Fruit fly (Drosophila melanogaster): ENCODE measurements around the gene mRpL22.

Gene mRpL22

DNA sequence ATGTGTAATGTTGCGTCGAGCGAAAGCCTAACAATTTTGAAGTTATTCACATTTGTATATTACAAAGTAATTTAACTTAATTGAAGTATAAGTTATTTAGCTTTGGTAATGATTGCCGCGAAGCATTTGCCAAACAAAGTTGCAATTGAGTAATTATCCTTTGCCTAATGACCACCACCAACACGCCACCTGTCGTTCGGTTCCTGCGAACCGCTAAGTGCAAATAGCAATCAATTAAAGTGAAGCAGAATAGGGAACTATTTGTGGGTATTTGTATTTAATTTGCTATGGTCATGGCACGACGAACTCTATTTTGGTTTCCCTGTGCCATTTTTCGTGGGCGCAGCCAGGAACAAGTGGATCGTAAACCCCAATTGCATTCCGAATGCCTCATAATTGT, 36.9 kb downstream of the mRpL22 start:
- TF ChIP-seq tj (GFP tag; optimal IDR thresholded peaks at IDR 0.05) = no peak
- TF ChIP-seq Crg-1 (GFP tag; optimal IDR thresholded peaks at IDR 0.05) = no peak
- TF ChIP-seq Clk (GFP tag; optimal IDR thresholded peaks at IDR 0.05) = no peak
- no peak for TF ChIP-seq pad (GFP tag; optimal IDR thresholded peaks at IDR 0.05)
- no peak for TF ChIP-seq ovo (GFP tag; optimal IDR thresholded peaks at IDR 0.05)
- no peak for TF ChIP-seq CG12768 (GFP tag; optimal IDR thresholded peaks at IDR 0.05)
- no peak for TF ChIP-seq bab1 (GFP tag; optimal IDR thresholded peaks at IDR 0.05)

DNA sequence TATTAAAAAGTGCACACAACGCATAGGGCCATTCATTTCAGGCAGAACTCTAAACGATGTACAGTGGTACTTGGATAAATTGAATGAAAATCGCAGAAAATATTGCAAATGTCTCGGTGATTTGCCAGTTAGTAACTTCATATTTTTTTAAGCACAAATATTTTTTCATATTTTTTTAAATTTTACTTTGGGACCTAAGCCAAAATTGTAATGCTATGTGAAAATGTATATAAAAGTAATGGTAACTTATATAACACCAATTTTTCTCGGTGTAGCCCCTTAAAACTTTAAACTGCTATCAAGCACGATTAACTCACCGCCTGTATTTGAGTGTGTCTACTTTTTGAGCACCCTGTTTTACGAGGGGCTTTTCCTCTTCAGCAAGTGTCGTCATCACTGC, 37.5 kb downstream of the mRpL22 start:
- TF ChIP-seq bab1 (GFP tag; optimal IDR thresholded peaks at IDR 0.05) (peak; percentile 23), CG11617 (GFP tag; optimal IDR thresholded peaks at IDR 0.05) (no peak), CG14711 (tag; optimal IDR thresholded peaks at IDR 0.05) (no peak)

DNA sequence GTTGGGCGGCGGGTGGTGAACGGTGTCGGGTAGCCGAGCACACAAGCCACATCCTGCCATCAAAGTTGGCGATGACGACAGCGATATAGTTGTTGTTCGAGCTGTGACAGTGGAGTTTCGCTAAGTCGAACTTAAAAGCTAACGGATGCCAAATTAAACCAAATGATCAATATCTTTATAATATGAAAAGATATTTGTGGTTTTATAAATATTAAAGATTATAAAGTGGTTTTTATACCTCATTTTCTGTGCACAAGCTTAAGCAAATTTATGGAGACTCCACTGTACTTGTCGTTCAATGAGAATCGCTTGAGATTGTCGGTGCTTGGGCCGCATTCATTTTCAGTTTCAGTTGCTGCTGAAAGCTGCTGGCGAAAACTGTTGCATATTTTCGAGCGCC, 38.3 kb downstream of the mRpL22 start:
- TF ChIP-seq tj (GFP tag; optimal IDR thresholded peaks at IDR 0.05) (no peak), pad (GFP tag; optimal IDR thresholded peaks at IDR 0.05) (no peak), bab1 (GFP tag; optimal IDR thresholded peaks at IDR 0.05) (peak; percentile 2), CG14711 (tag; optimal IDR thresholded peaks at IDR 0.05) (peak; percentile 21), Crg-1 (GFP tag; optimal IDR thresholded peaks at IDR 0.05) (no peak), CG11617 (GFP tag; optimal IDR thresholded peaks at IDR 0.05) (no peak)

DNA sequence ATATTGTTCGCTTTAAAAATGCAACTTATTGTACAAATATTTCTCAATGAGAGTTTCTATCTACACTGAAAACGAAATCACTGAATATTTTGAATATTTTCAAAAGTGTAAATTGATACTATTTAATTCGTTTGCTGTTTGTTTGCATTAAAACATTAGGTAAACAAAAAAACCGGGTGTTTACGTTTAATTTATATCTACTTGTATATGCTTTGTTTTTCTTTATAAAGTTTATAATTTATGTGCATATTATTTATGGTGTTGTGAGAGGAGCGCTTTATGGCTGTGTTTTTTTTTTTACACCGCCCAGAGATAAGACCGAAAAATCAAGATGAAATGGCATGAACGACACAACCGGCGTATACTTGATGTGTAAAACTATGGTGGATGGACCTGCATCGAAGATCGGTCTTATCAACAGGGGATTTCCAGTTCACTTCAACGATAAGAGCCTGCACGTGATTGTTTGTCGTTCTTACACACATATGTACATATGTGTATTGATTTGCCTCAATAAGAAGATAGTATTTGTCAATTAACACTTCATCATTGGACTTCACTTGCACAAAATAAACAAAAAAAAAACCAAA, 45.8 kb downstream of the mRpL22 start:
- TF ChIP-seq pad (GFP tag; optimal IDR thresholded peaks at IDR 0.05) (no peak), CG14711 (tag; optimal IDR thresholded peaks at IDR 0.05) (peak; percentile 55), toe (GFP tag; optimal IDR thresholded peaks at IDR 0.05) (no peak), cic (GFP tag; optimal IDR thresholded peaks at IDR 0.05) (peak; percentile 8), Mnt (GFP tag; optimal IDR thresholded peaks at IDR 0.05) (no peak), CG33017 (tag; optimal IDR thresholded peaks at IDR 0.05) (no peak)

DNA sequence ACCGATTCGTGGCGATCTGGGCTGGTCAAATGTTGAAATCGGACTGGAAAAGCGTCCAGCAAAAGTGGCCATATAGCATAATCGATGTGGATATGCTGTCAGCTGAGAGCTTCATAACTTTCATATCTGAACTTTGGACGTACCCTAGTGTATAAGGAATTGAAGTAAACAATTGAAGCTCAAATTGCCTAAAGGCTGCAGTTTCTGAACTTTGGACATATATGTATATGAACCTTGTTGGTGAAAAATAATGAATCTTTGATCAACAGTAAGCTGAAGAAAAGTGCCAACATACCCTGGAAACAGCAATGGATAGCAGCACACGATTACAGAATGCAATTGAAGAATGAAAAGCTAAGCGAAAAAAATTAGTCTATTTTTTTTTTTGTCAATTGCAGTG, 46.3 kb downstream of the mRpL22 start:
- no peak for TF ChIP-seq CG12768 (GFP tag; optimal IDR thresholded peaks at IDR 0.05)
- TF ChIP-seq pad (GFP tag; optimal IDR thresholded peaks at IDR 0.05) = no peak
- peak; percentile 7 for TF ChIP-seq CG1620 (GFP tag; optimal IDR thresholded peaks at IDR 0.05)
- TF ChIP-seq Mnt (GFP tag; optimal IDR thresholded peaks at IDR 0.05) = no peak
- TF ChIP-seq Hr96 (GFP tag; optimal IDR thresholded peaks at IDR 0.05) = no peak
- TF ChIP-seq CG11617 (GFP tag; optimal IDR thresholded peaks at IDR 0.05) = no peak
- TF ChIP-seq ovo (GFP tag; optimal IDR thresholded peaks at IDR 0.05) = no peak
- no peak for TF ChIP-seq CG33017 (tag; optimal IDR thresholded peaks at IDR 0.05)
- TF ChIP-seq CG5204 (GFP tag; optimal IDR thresholded peaks at IDR 0.05) = no peak
- TF ChIP-seq bab1 (GFP tag; optimal IDR thresholded peaks at IDR 0.05) = peak; percentile 38
- no peak for TF ChIP-seq toe (GFP tag; optimal IDR thresholded peaks at IDR 0.05)
- TF ChIP-seq CG14711 (tag; optimal IDR thresholded peaks at IDR 0.05) = no peak
- TF ChIP-seq CG7045 (GFP tag; optimal IDR thresholded peaks at IDR 0.05) = no peak
- no peak for TF ChIP-seq kay (GFP tag; ENCODE audit: borderline replicate concordance)
- peak; percentile 95 for TF ChIP-seq tj (GFP tag; optimal IDR thresholded peaks at IDR 0.05)
- no peak for TF ChIP-seq cnc (optimal IDR thresholded peaks at IDR 0.05)
- TF ChIP-seq cic (GFP tag; optimal IDR thresholded peaks at IDR 0.05) = no peak

DNA sequence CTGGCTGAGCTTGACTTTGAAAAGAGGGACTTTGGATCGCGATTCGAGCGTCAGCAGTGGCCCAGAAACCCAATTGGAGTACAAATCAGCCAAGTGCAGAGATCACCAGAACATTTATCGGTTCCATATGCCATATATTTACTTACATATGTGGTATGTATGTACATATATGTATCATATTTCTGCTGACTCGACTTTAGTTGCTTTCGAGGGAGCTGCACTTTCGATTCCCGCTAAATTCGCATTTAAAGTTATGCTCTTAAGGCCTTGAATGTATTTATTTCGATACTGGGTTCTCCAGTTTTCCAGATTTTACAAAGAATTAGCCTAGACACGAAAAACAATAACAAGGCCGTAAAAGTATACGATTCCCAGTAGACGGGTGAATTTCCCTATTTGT, 48.1 kb downstream of the mRpL22 start:
- TF ChIP-seq cnc (optimal IDR thresholded peaks at IDR 0.05) (no peak), ovo (GFP tag; optimal IDR thresholded peaks at IDR 0.05) (no peak), CG7045 (GFP tag; optimal IDR thresholded peaks at IDR 0.05) (no peak), tj (GFP tag; optimal IDR thresholded peaks at IDR 0.05) (peak; percentile 97), CG14711 (tag; optimal IDR thresholded peaks at IDR 0.05) (no peak), pad (GFP tag; optimal IDR thresholded peaks at IDR 0.05) (no peak)

DNA sequence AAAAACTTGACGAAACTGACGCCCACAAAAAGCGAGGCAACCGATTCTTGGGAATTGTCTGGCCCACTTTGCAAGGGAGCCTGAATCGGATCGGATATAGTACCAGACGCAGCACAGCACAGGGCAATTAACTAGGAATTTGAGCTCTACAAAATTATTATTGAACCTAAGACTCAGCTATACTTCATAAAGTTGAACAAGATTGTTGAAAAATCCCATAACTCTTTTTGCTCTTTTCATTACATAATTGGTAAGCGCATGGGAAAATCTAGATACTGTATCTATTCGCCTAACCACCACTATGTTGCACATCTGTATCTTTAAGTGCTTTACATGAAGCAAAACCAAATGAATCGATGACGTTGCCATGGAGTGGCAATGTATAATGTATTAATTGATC, 49.4 kb downstream of the mRpL22 start:
- peak; percentile 23 for TF ChIP-seq CG14711 (tag; optimal IDR thresholded peaks at IDR 0.05)
- no peak for TF ChIP-seq Mnt (GFP tag; optimal IDR thresholded peaks at IDR 0.05)
- TF ChIP-seq pad (GFP tag; optimal IDR thresholded peaks at IDR 0.05) = no peak
- TF ChIP-seq kay (GFP tag; ENCODE audit: borderline replicate concordance) = no peak
- TF ChIP-seq CG7101 (tag; optimal IDR thresholded peaks at IDR 0.05) = no peak
- TF ChIP-seq tj (GFP tag; optimal IDR thresholded peaks at IDR 0.05) = peak; percentile 10
- no peak for TF ChIP-seq toe (GFP tag; optimal IDR thresholded peaks at IDR 0.05)

DNA sequence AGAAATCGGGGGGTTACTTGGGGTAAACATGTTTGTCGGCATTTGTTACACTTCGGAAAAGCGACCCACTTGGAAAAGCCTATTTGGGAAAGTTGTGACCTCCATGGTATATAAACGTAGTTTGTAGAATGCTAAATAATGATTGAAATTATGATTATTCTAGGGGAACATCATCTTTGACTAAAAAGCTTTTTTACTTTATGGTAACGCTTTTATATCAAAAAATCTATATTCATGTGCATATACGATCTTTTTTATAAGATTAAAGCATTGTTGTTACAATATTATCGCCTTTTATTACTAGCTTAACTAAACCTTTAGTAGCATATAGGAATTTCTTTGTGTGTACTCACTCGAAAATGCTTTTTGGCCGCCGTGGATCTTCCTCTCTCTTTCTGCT, 50.5 kb downstream of the mRpL22 start:
- TF ChIP-seq CG33017 (tag; optimal IDR thresholded peaks at IDR 0.05) = no peak
- no peak for TF ChIP-seq tj (GFP tag; optimal IDR thresholded peaks at IDR 0.05)
- TF ChIP-seq kay (GFP tag; ENCODE audit: borderline replicate concordance) = no peak
- no peak for TF ChIP-seq CG7045 (GFP tag; optimal IDR thresholded peaks at IDR 0.05)
- no peak for TF ChIP-seq bab1 (GFP tag; optimal IDR thresholded peaks at IDR 0.05)
- TF ChIP-seq Crg-1 (GFP tag; optimal IDR thresholded peaks at IDR 0.05) = no peak
- TF ChIP-seq ovo (GFP tag; optimal IDR thresholded peaks at IDR 0.05) = no peak
- no peak for TF ChIP-seq cic (GFP tag; optimal IDR thresholded peaks at IDR 0.05)
- no peak for TF ChIP-seq CG7101 (tag; optimal IDR thresholded peaks at IDR 0.05)
- TF ChIP-seq toe (GFP tag; optimal IDR thresholded peaks at IDR 0.05) = no peak
- TF ChIP-seq CG11617 (GFP tag; optimal IDR thresholded peaks at IDR 0.05) = no peak
- TF ChIP-seq CG5204 (GFP tag; optimal IDR thresholded peaks at IDR 0.05) = no peak
- no peak for TF ChIP-seq Hr96 (GFP tag; optimal IDR thresholded peaks at IDR 0.05)
- TF ChIP-seq CG12768 (GFP tag; optimal IDR thresholded peaks at IDR 0.05) = no peak
- no peak for TF ChIP-seq Mnt (GFP tag; optimal IDR thresholded peaks at IDR 0.05)
- no peak for TF ChIP-seq CG14711 (tag; optimal IDR thresholded peaks at IDR 0.05)
- no peak for TF ChIP-seq cnc (optimal IDR thresholded peaks at IDR 0.05)
- no peak for TF ChIP-seq CG1620 (GFP tag; optimal IDR thresholded peaks at IDR 0.05)
